Worm (Caenorhabditis elegans) whole organism, late embryonic: Measurements from ENCODE around the gene ubc-9.

ENCODE experiments used
- ahr-1 ChIP-seq: sonication (generic microtip); optimal IDR thresholded peaks from 2 replicates; lab custom pipeline; 2016; ENCODE audit warnings: missing genetic modification characterization, missing compliant biosample characterization
- ceh-45 ChIP-seq: fragments of 200-800 bp; sonication (Bioruptor generic); IDR thresholded peaks from 2 replicates; pipeline ENCODE4 v1.3.6; 2022; ENCODE audit warnings: missing genetic modification reagents, missing genetic modification characterization, missing compliant biosample characterization
- ceh-48 ChIP-seq: sonication (generic microtip); optimal IDR thresholded peaks from 2 replicates; lab custom pipeline; 2016; ENCODE audit warnings: missing genetic modification characterization, inconsistent platforms, missing compliant biosample characterization
- dmd-4 ChIP-seq: sonication (generic microtip); optimal IDR thresholded peaks from 2 replicates; lab custom pipeline; 2016; ENCODE audit warnings: borderline replicate concordance, missing genetic modification characterization, missing compliant biosample characterization
- fkh-10 ChIP-seq: fragments of 150-350 bp; optimal IDR thresholded peaks from 2 replicates; lab custom pipeline; 2014; ENCODE audit warnings: missing biosample characterization, missing genetic modification reagents, missing genetic modification characterization
- hlh-30 ChIP-seq: sonication (generic microtip); optimal IDR thresholded peaks from 2 replicates; lab custom pipeline; 2017; ENCODE audit warnings: antibody characterized with exemption, missing genetic modification characterization, missing compliant biosample characterization; ENCODE audit not compliant: insufficient read depth
- pha-4 ChIP-seq: fragments of 150-350 bp; optimal IDR thresholded peaks from 2 replicates; lab custom pipeline; 2018; ENCODE audit warnings: missing biosample characterization, missing genetic modification reagents, missing genetic modification characterization
- rnt-1 ChIP-seq: sonication (generic microtip); optimal IDR thresholded peaks from 2 replicates; lab custom pipeline; 2016; ENCODE audit warnings: missing genetic modification characterization, missing compliant biosample characterization
- unc-42 ChIP-seq: sonication (generic microtip); optimal IDR thresholded peaks from 2 replicates; lab custom pipeline; 2016; ENCODE audit warnings: missing genotype, missing genetic modification characterization, missing compliant biosample characterization
- unc-86 ChIP-seq: sonication (generic microtip); optimal IDR thresholded peaks from 2 replicates; lab custom pipeline; 2016; ENCODE audit warnings: missing genetic modification characterization, missing compliant biosample characterization

DNA sequence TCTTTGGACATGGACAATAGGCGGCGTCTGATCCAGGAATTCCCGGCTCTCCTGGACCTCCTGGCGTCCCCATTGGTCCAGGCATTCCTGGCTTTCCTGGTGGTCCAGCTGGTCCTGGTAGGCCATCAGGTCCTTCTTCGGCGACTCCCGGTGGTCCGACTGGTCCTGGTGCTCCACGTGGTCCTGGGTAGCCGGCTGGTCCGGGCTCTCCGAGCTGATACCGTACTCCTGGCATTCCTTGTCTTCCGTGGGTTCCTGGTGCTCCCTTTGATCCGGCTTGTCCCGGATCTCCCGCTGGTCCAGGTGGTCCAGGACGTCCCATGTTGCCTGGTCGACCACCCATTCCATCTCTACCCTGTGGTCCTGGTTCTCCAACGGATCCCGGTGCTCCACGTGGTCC lies 5.1 kb downstream of the ubc-9 start:
- no peak for TF ChIP-seq ceh-48
- TF ChIP-seq ceh-45 (GFP tag; lab: Robert Waterston, UW) = no peak
- TF ChIP-seq ahr-1 (tag; lab: Kevin White, UChicago) = no peak
- no peak for TF ChIP-seq unc-42 (tag; lab: Kevin White, UChicago)
- TF ChIP-seq fkh-10 (GFP tag; lab: Kevin White, UChicago) = no peak
- TF ChIP-seq rnt-1 (tag; lab: Kevin White, UChicago) = no peak
- TF ChIP-seq unc-86 = no peak
- TF ChIP-seq dmd-4 (tag; lab: Kevin White, UChicago) = no peak
- no peak for TF ChIP-seq hlh-30 (tag; lab: Kevin White, UChicago)
- no peak for TF ChIP-seq pha-4 (tag; lab: Kevin White, UChicago)
